Worm (Caenorhabditis elegans) whole organism, L3 larva: ENCODE results near the gene msrp-4.

Experiments
- R02D3.7 ChIP-seq: fragments of 150-350 bp; optimal IDR thresholded peaks from 2 replicates; lab custom pipeline; 2014; ENCODE audit warnings: missing biosample characterization, missing genetic modification characterization
- ZK546.5 ChIP-seq: sonication (generic microtip); optimal IDR thresholded peaks from 2 replicates; lab custom pipeline; 2017; ENCODE audit warnings: missing biosample characterization, missing genetic modification characterization
- aly-2 ChIP-seq: fragments of 150-350 bp; optimal IDR thresholded peaks from 2 replicates; lab custom pipeline; 2014; ENCODE audit warnings: missing biosample characterization, missing genetic modification characterization
- ama-1 ChIP-seq: fragments of 150-350 bp; optimal IDR thresholded peaks from 2 replicates; lab custom pipeline; 2018
- ceh-28 ChIP-seq: fragments of 150-350 bp; optimal IDR thresholded peaks from 2 replicates; lab custom pipeline; 2014; ENCODE audit warnings: missing biosample characterization, missing genetic modification reagents, missing genetic modification characterization
- ceh-82 ChIP-seq: fragments of 150-350 bp; optimal IDR thresholded peaks from 2 replicates; lab custom pipeline; 2014; ENCODE audit warnings: missing biosample characterization, missing genetic modification characterization
- daf-12 ChIP-seq: fragments of 150-350 bp; optimal IDR thresholded peaks from 2 replicates; lab custom pipeline; 2014; ENCODE audit warnings: missing biosample characterization, missing genetic modification reagents, missing genetic modification characterization
- elt-1 ChIP-seq: fragments of 150-350 bp; optimal IDR thresholded peaks from 2 replicates; lab custom pipeline; 2014; ENCODE audit warnings: missing biosample characterization, missing genetic modification characterization
- elt-2 ChIP-seq: sonication (generic microtip); optimal IDR thresholded peaks from 2 replicates; lab custom pipeline; 2016; ENCODE audit warnings: missing genetic modification reagents, mild to moderate bottlenecking, missing genetic modification characterization, missing compliant biosample characterization
- fkh-10 ChIP-seq: sonication (generic microtip); optimal IDR thresholded peaks from 2 replicates; lab custom pipeline; 2017; ENCODE audit warnings: missing biosample characterization, missing genetic modification reagents, missing genetic modification characterization
- hmg-11 ChIP-seq: sonication (generic microtip); optimal IDR thresholded peaks from 2 replicates; lab custom pipeline; 2016; ENCODE audit warnings: missing genetic modification characterization, missing compliant biosample characterization
- jun-1 ChIP-seq: fragments of 150-350 bp; optimal IDR thresholded peaks from 2 replicates; lab custom pipeline; 2014; ENCODE audit warnings: missing biosample characterization, missing genetic modification reagents, missing genetic modification characterization
- lin-15B ChIP-seq: fragments of 150-350 bp; optimal IDR thresholded peaks from 2 replicates; lab custom pipeline; 2014; ENCODE audit warnings: missing biosample characterization, missing genetic modification characterization
- lin-39 ChIP-seq: fragments of 150-350 bp; optimal IDR thresholded peaks from 2 replicates; lab custom pipeline; 2018; ENCODE audit warnings: missing biosample characterization, missing genetic modification reagents, missing genetic modification characterization
- lsy-12 ChIP-seq: sonication (generic microtip); optimal IDR thresholded peaks from 2 replicates; lab custom pipeline; 2016; ENCODE audit warnings: mild to moderate bottlenecking, missing genetic modification characterization, missing compliant biosample characterization
- nfya-1 ChIP-seq: sonication (generic microtip); optimal IDR thresholded peaks from 2 replicates; lab custom pipeline; 2017; ENCODE audit warnings: missing genetic modification characterization, mild to moderate bottlenecking, missing compliant biosample characterization, antibody characterized with exemption, moderate library complexity; ENCODE audit not compliant: insufficient read depth
- nhr-12 ChIP-seq: fragments of 150-350 bp; optimal IDR thresholded peaks from 2 replicates; lab custom pipeline; 2014; ENCODE audit warnings: missing biosample characterization, missing genetic modification characterization
- nhr-23 ChIP-seq: fragments of 150-350 bp; optimal IDR thresholded peaks from 2 replicates; lab custom pipeline; 2014; ENCODE audit warnings: missing biosample characterization, missing genetic modification reagents, missing genetic modification characterization
- nhr-237 ChIP-seq: fragments of 150-350 bp; optimal IDR thresholded peaks from 2 replicates; lab custom pipeline; 2014; ENCODE audit warnings: missing biosample characterization, missing genetic modification characterization
- nhr-43 ChIP-seq: sonication (generic microtip); optimal IDR thresholded peaks from 2 replicates; lab custom pipeline; 2016; ENCODE audit warnings: mild to moderate bottlenecking, missing genetic modification characterization, missing compliant biosample characterization; ENCODE audit not compliant: poor library complexity, severe bottlenecking
- nhr-76 ChIP-seq: fragments of 150-350 bp; sonication (generic microtip); optimal IDR thresholded peaks from 5 replicates; lab custom pipeline; 2014; ENCODE audit warnings: missing biosample characterization, missing genetic modification characterization
- nhr-77 ChIP-seq: fragments of 150-350 bp; optimal IDR thresholded peaks from 2 replicates; lab custom pipeline; 2014; ENCODE audit warnings: missing biosample characterization, missing genetic modification characterization
- pha-4 ChIP-seq: fragments of 150-350 bp; optimal IDR thresholded peaks from 2 replicates; lab custom pipeline; 2014; ENCODE audit warnings: missing biosample characterization, missing genetic modification reagents, missing genetic modification characterization
- snpc-4 ChIP-seq: fragments of 150-350 bp; optimal IDR thresholded peaks from 2 replicates; lab custom pipeline; 2014; ENCODE audit warnings: missing biosample characterization, missing genetic modification characterization
- unc-39 ChIP-seq: sonication (generic microtip); optimal IDR thresholded peaks from 4 replicates; lab custom pipeline; 2017; ENCODE audit warnings: missing biosample characterization, missing genetic modification characterization
- unc-62 ChIP-seq: fragments of 150-350 bp; sonication (generic microtip); optimal IDR thresholded peaks from 4 replicates; lab custom pipeline; 2014; ENCODE audit warnings: missing biosample characterization, missing genetic modification reagents, missing genetic modification characterization
- zag-1 ChIP-seq: fragments of 150-350 bp; optimal IDR thresholded peaks from 2 replicates; lab custom pipeline; 2014; ENCODE audit warnings: missing biosample characterization, missing genetic modification characterization
- ztf-11 ChIP-seq: fragments of 150-350 bp; optimal IDR thresholded peaks from 2 replicates; lab custom pipeline; 2014; ENCODE audit warnings: missing biosample characterization, missing genetic modification characterization
- ztf-4 ChIP-seq: fragments of 150-350 bp; optimal IDR thresholded peaks from 2 replicates; lab custom pipeline; 2014; ENCODE audit warnings: missing biosample characterization, missing genetic modification characterization

The msrp-4 gene

DNA sequence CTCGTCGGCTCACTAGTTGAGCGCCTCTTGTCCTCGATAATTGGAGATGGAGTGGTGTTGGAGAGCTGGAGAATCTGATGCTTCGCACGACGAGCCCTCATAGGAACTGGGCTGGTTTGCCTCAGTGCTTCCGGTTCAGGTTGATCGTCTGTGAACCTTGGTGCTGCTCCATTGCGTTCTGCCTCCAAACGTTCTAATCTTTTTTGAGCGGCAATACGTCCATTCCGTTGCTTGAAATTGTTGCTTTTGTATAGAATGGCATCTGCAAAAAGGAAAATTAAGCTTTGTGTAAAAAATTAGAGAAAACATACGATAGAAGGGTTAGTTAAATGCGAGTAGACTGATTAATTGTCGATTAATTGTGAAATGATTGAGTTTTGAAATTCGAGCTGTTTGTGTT is 9.7 kb downstream of the msrp-4 start, which contains the start of gene F46F5.5:
Gene F46F5.5, minus strand, starts transcription at position 101 of the 400 bp plus-strand sequence.
- TF ChIP-seq fkh-10 (no peak), ceh-82 (no peak), snpc-4 (tag; lab: Kevin White, UChicago) (no peak), nhr-43 (tag; lab: Kevin White, UChicago) (no peak), elt-1 (tag; lab: Kevin White, UChicago) (no peak), hmg-11 (no peak), pha-4 (tag; lab: Kevin White, UChicago) (no peak), aly-2 (tag; lab: Kevin White, UChicago) (no peak), ztf-4 (no peak), lsy-12 (tag; lab: Kevin White, UChicago) (no peak), nhr-23 (tag; lab: Kevin White, UChicago) (no peak), unc-62 (GFP tag; lab: Kevin White, UChicago) (no peak)
- TF ChIP-seq, all 47 proteins: peak for 0

DNA sequence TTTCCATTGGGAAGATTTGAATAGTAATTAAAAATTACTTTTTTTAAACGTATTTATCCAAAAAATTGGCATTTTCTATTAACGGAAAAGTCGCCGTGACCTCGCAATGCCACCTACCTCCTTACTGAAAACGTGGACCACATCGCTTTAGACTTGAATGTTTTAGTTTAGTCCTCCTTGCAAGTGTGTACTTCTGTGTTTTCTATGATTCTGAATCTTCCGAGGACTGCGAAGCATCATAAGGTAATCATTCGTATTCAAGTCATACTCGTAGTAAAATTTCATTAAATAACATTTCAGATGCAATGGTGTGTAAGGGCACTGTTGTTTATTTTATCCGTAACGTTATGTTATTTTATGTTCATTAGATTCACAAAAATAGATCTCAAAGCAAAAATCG is 14.2 kb downstream of the msrp-4 start, which contains the start of gene F46F5.11:
Gene F46F5.11, plus strand, starts transcription at position 301 of the 400 bp plus-strand sequence.
- TF ChIP-seq elt-2, result no peak
- TF ChIP-seq jun-1 (tag; lab: Kevin White, UChicago), result no peak
- no peak for TF ChIP-seq daf-12 (tag; lab: Kevin White, UChicago)
- no peak for TF ChIP-seq ztf-11 (tag; lab: Kevin White, UChicago)
- no peak for TF ChIP-seq nhr-76 (tag; lab: Kevin White, UChicago)
- no peak for TF ChIP-seq lin-39 (tag; lab: Kevin White, UChicago)
- TF ChIP-seq R02D3.7 (tag; lab: Kevin White, UChicago), result no peak
- TF ChIP-seq ceh-82, result no peak
- TF ChIP-seq nhr-237, result no peak
- no peak for TF ChIP-seq lin-15B (tag; lab: Kevin White, UChicago)
- no peak for TF ChIP-seq aly-2 (tag; lab: Kevin White, UChicago)
- TF ChIP-seq ZK546.5 (tag; lab: Kevin White, UChicago), result no peak
- no peak for TF ChIP-seq unc-39 (tag; lab: Kevin White, UChicago)
- no peak for TF ChIP-seq zag-1
- TF ChIP-seq ceh-28, result no peak
- no peak for TF ChIP-seq fkh-10

DNA sequence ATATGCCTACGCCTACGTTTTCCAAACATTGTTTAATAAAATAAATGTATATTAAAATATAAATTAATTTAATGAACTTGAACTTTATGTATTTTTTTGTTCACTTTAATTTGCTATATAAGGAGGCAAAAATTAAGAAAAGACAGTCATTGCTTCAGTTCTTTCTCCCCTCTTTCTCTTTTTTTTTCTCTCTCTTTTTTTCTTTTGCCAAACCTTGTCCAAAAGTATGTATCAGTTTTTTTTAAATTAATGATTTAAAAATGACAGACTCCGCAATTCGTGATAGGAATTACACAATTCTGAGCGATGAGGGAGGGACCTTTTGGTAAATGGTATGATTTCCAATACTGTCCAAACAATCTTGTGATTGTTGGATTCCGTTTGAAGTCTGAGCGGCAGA is 19.6 kb downstream of the msrp-4 start, which contains the start of gene F46F5.13:
Gene F46F5.13, plus strand, starts transcription at position 301 of the 400 bp plus-strand sequence.
- no peak for TF ChIP-seq pha-4 (tag; lab: Kevin White, UChicago)

DNA sequence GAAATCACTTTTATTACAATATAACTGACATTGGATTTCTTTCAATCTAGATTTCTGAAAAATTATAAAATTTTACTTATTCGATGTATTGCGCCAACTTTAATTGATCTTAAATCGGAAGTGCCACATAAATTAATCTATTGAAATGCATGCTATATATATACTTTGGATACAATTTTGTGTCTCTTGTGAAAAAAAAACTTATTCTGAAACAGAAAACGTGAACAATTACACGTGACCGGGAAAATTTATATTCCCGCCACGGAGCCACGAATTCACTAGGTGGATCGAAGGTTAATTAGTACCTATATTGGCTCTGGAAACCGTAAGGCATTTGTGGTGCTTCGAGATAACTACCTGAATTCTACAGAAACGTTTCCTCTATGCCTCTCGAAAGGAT is 22.9 kb downstream of the msrp-4 start, which contains the start of gene F46F5.14:
Gene F46F5.14, plus strand, starts transcription at position 301 of the 400 bp plus-strand sequence.
- no peak for TF ChIP-seq nhr-77 (tag; lab: Kevin White, UChicago)

DNA sequence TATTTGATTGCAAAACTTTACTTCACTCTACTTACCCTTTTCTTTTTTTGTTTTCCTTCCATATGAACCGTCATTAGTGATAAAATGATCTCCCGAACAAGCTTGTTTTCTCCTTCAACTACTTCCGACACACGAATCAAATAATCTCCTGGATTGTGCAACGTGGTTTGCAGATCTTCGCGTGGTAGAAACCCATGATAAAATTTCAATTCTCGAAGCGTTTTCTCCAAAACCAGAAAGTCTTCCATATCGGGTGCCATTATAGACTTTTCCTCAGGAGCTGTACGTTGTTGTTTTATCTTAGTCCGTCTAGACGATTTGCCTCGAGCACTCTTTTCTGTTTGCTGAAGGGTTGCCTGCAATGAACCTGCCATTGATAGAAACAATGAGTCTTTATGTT is 25.2 kb downstream of the msrp-4 start:
- TF ChIP-seq unc-62 (GFP tag; lab: Kevin White, UChicago), result no peak
- no peak for TF ChIP-seq nhr-12 (tag; lab: Kevin White, UChicago)
- no peak for TF ChIP-seq ZK546.5 (tag; lab: Kevin White, UChicago)

DNA sequence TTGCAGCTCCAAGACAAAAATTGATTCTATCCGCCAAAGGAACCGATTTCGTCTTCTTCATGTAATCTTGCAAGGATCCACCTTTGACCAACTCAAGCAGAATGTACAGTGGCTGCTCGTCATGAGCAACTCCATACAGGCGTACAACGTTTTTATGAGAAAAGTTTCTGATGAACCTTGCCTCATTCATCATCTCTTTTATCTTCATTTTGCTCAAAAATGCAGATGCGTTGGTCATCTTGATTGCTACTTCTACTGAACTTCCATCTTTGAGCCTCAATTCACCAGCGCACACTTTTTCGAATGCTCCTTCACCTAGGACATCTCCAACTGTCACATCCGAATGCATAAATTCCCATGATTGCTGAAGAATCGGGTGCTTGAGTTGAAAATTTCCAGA is 25.7 kb downstream of the msrp-4 start:
- TF ChIP-seq nfya-1 (tag; lab: Kevin White, UChicago), result no peak
- TF ChIP-seq nhr-77 (tag; lab: Kevin White, UChicago), result no peak

DNA sequence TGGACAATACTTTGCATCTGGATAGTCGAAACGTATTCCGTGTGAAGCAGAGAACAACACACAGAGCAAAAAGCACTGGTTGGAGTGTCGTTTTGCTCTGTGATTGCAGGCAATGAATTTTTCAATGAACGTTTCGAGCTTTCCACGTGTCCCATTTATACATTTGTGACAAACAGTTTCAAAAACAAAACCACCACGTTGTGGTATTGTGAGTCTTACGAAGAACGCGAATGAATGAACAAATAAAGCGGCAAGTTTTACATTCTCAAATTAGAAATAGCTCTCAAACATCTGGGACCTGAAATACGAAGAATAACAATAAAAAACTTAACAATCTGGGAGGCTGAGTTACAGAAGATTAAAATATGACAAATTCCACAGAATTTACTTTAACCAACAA is 30.8 kb downstream of the msrp-4 start, which contains the start of gene F46F5.1:
Gene F46F5.1, minus strand, starts transcription at position 101 of the 400 bp plus-strand sequence.
- no peak for TF ChIP-seq nhr-12 (tag; lab: Kevin White, UChicago)
- TF ChIP-seq ama-1 (lab: Kevin White, UChicago), result no peak
- TF ChIP-seq unc-39 (tag; lab: Kevin White, UChicago), result no peak
